Worm (Caenorhabditis elegans) whole organism, L3 larva: ENCODE measurements around the gene ZK418.5.

Experiments
- ama-1 ChIP-seq: fragments of 150-350 bp; optimal IDR thresholded peaks from 2 replicates; lab custom pipeline; 2018
- ceh-9 ChIP-seq: sonication (generic microtip); optimal IDR thresholded peaks from 2 replicates; lab custom pipeline; 2018; ENCODE audit warnings: missing biosample characterization, missing genetic modification characterization
- egl-27 ChIP-seq: sonication (generic microtip); optimal IDR thresholded peaks from 4 replicates; lab custom pipeline; 2017; ENCODE audit warnings: missing biosample characterization, missing genetic modification reagents, missing genetic modification characterization
- elt-2 ChIP-seq: sonication (generic microtip); optimal IDR thresholded peaks from 2 replicates; lab custom pipeline; 2016; ENCODE audit warnings: missing genetic modification reagents, mild to moderate bottlenecking, missing genetic modification characterization, missing compliant biosample characterization
- lin-15B ChIP-seq: fragments of 150-350 bp; optimal IDR thresholded peaks from 2 replicates; lab custom pipeline; 2014; ENCODE audit warnings: missing biosample characterization, missing genetic modification characterization
- lsy-12 ChIP-seq: sonication (generic microtip); optimal IDR thresholded peaks from 2 replicates; lab custom pipeline; 2016; ENCODE audit warnings: mild to moderate bottlenecking, missing genetic modification characterization, missing compliant biosample characterization
- mdl-1 ChIP-seq: fragments of 150-350 bp; optimal IDR thresholded peaks from 2 replicates; lab custom pipeline; 2014; ENCODE audit warnings: missing biosample characterization, missing genetic modification characterization
- nfya-1 ChIP-seq: sonication (generic microtip); optimal IDR thresholded peaks from 2 replicates; lab custom pipeline; 2017; ENCODE audit warnings: missing genetic modification characterization, mild to moderate bottlenecking, missing compliant biosample characterization, antibody characterized with exemption, moderate library complexity; ENCODE audit not compliant: insufficient read depth
- nhr-43 ChIP-seq: sonication (generic microtip); optimal IDR thresholded peaks from 2 replicates; lab custom pipeline; 2016; ENCODE audit warnings: mild to moderate bottlenecking, missing genetic modification characterization, missing compliant biosample characterization; ENCODE audit not compliant: poor library complexity, severe bottlenecking
- pha-4 ChIP-seq: fragments of 150-350 bp; optimal IDR thresholded peaks from 2 replicates; lab custom pipeline; 2014; ENCODE audit warnings: missing biosample characterization, missing genetic modification reagents, missing genetic modification characterization
- pqm-1 ChIP-seq: fragments of 150-350 bp; optimal IDR thresholded peaks from 2 replicates; lab custom pipeline; 2017; ENCODE audit warnings: missing biosample characterization, missing genetic modification characterization, inconsistent platforms
- snpc-4 ChIP-seq: fragments of 150-350 bp; optimal IDR thresholded peaks from 2 replicates; lab custom pipeline; 2014; ENCODE audit warnings: missing biosample characterization, missing genetic modification characterization
- unc-62 ChIP-seq: fragments of 150-350 bp; sonication (generic microtip); optimal IDR thresholded peaks from 4 replicates; lab custom pipeline; 2014; ENCODE audit warnings: missing biosample characterization, missing genetic modification reagents, missing genetic modification characterization
- ztf-4 ChIP-seq: fragments of 150-350 bp; optimal IDR thresholded peaks from 2 replicates; lab custom pipeline; 2014; ENCODE audit warnings: missing biosample characterization, missing genetic modification characterization

DNA sequence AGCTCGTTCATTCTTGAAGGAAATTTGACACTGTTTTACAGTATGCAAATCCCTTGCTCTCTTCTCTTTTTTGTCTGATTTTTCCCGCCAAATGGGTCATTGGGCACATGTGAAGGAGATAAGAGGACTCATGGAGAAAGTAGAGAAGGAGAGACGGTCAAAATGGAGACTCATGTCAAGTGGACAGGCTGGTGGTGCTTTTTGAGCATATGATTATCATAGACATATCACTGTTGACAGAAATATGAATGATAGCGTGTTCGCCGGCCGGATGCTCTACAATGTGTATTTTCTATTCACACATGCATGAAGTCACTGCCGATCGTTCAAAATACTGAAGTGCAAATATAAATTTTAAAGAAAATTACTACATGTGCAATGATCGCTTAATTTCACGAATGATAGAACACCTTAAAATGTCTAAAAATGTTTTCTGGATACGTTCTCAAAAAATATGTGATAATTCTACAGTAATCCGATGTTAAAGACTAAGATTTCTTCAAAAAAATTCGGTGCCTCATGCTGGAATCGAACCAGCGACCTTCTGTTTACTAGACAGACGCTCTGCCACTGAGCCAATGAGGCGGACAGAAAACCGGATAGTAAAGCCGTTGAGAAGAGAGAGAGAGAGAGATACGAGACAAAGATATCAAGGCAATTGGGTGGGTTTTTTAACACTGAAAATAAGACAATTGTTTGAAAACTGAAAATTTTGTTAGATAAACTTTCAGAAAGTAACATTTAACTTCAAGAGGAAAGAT lies 43.4 kb downstream of the ZK418.5 start:
- TF ChIP-seq mdl-1 (tag; lab: Kevin White, UChicago) (no peak), ama-1 (no peak), elt-2 (tag; lab: Kevin White, UChicago) (peak; percentile 17), snpc-4 (peak; percentile 94), lsy-12 (tag; lab: Kevin White, UChicago) (no peak), unc-62 (no peak), nhr-43 (tag; lab: Kevin White, UChicago) (peak; percentile 32), nfya-1 (tag; lab: Kevin White, UChicago) (peak; percentile 53), lin-15B (peak; percentile 9), pha-4 (tag; lab: Kevin White, UChicago) (peak; percentile 42), egl-27 (tag; lab: Kevin White, UChicago) (peak; percentile 34), ztf-4 (no peak), pqm-1 (no peak), ceh-9 (tag; lab: Kevin White, UChicago) (no peak)
